Worm (Caenorhabditis elegans) whole organism, L1 larva: ENCODE results near the gene C09F9.2.

ENCODE experiments used
- C04F5.9 ChIP-seq: sonication (generic microtip); optimal IDR thresholded peaks from 2 replicates; lab custom pipeline; 2016; ENCODE audit warnings: missing genetic modification characterization, missing compliant biosample characterization
- ama-1 ChIP-seq: fragments of 150-350 bp; optimal IDR thresholded peaks from 2 replicates; lab custom pipeline; 2014
- blmp-1 ChIP-seq: fragments of 150-350 bp; optimal IDR thresholded peaks from 2 replicates; lab custom pipeline; 2014; ENCODE audit warnings: missing biosample characterization, missing genetic modification characterization
- ceh-63 ChIP-seq: fragments of 200-800 bp; sonication (Bioruptor generic); optimal IDR thresholded peaks from 2 replicates; lab custom pipeline; 2018; ENCODE audit warnings: mild to moderate bottlenecking, missing genetic modification characterization, missing compliant biosample characterization
- ceh-8 ChIP-seq: fragments of 200-800 bp; sonication (Bioruptor generic); optimal IDR thresholded peaks from 2 replicates; lab custom pipeline; 2018; ENCODE audit warnings: mild to moderate bottlenecking, missing genetic modification characterization, moderate library complexity, missing compliant biosample characterization
- dpl-1 ChIP-seq, 3 experiments: fragments of 150-350 bp in 2 of 3; sonication (generic microtip) in 1 of 3; optimal IDR thresholded peaks; 2 replicates each; lab custom pipeline; 2014 to 2017; ENCODE audit warnings: missing biosample characterization in 3 of 3, missing genetic modification characterization in 3 of 3, missing genetic modification reagents in 3 of 3
- dsc-1 ChIP-seq: sonication (generic microtip); optimal IDR thresholded peaks from 2 replicates; lab custom pipeline; 2016; ENCODE audit warnings: mild to moderate bottlenecking, missing genetic modification characterization, missing compliant biosample characterization
- efl-1 ChIP-seq, 4 experiments: fragments of 150-350 bp; optimal IDR thresholded peaks in 3 of 4; peaks in 1 of 4; 1 replicate in 1 of 4; 2 replicates in 3 of 4; lab custom pipeline; 2014; ENCODE audit warnings: missing biosample characterization in 2 of 4, missing genetic modification characterization in 2 of 4, missing genetic modification reagents in 2 of 4
- elt-3 ChIP-seq, 6 experiments: fragments of 150-350 bp in 1 of 6; sonication (generic microtip); optimal IDR thresholded peaks; 2 replicates each; lab custom pipeline; 2017 to 2018; ENCODE audit warnings: missing biosample characterization in 6 of 6, missing genetic modification characterization in 6 of 6, inconsistent platforms in 1 of 6
- grh-1 ChIP-seq: fragments of 200-800 bp; sonication (Bioruptor generic); IDR thresholded peaks from 2 replicates; pipeline ENCODE4 v1.3.6; 2022; ENCODE audit warnings: missing genetic modification reagents, missing genetic modification characterization, missing compliant biosample characterization
- hlh-4 ChIP-seq: sonication (generic microtip); optimal IDR thresholded peaks from 2 replicates; lab custom pipeline; 2016; ENCODE audit warnings: mild to moderate bottlenecking, missing genetic modification characterization, missing compliant biosample characterization
- isw-1 ChIP-seq: fragments of 200-800 bp; sonication (Bioruptor generic); IDR thresholded peaks from 2 replicates; pipeline ENCODE4 v1.3.6; 2022; ENCODE audit warnings: missing genetic modification characterization, missing compliant biosample characterization
- lin-14 ChIP-seq: fragments of 200-800 bp; sonication (Bioruptor generic); optimal IDR thresholded peaks from 2 replicates; lab custom pipeline; 2018; ENCODE audit warnings: mild to moderate bottlenecking, missing genetic modification characterization, moderate library complexity, missing compliant biosample characterization
- lin-15B ChIP-seq: fragments of 150-350 bp; sonication (generic microtip); optimal IDR thresholded peaks from 3 replicates; lab custom pipeline; 2014; ENCODE audit warnings: missing biosample characterization, missing genetic modification characterization
- nhr-19 ChIP-seq: fragments of 200-800 bp; sonication (Bioruptor generic); conservative IDR thresholded peaks from 2 replicates; pipeline ENCODE4 v1.3.6; 2022; ENCODE audit warnings: missing genetic modification characterization, missing compliant biosample characterization
- nhr-28 ChIP-seq: fragments of 150-350 bp; optimal IDR thresholded peaks from 2 replicates; lab custom pipeline; 2014; ENCODE audit warnings: missing biosample characterization, missing genetic modification characterization
- nhr-47 ChIP-seq: sonication (generic microtip); optimal IDR thresholded peaks from 2 replicates; lab custom pipeline; 2016; ENCODE audit warnings: mild to moderate bottlenecking, missing genetic modification characterization, moderate library complexity, missing compliant biosample characterization
- nhr-84 ChIP-seq: sonication (generic microtip); optimal IDR thresholded peaks from 2 replicates; lab custom pipeline; 2017; ENCODE audit warnings: missing biosample characterization, missing genetic modification characterization
- nhr-85 ChIP-seq: sonication (generic microtip); peaks from one replicate; lab custom pipeline; 2016; ENCODE audit warnings: missing genetic modification characterization, inconsistent platforms, missing compliant biosample characterization
- pqm-1 ChIP-seq: sonication (generic microtip); optimal IDR thresholded peaks from 3 replicates; lab custom pipeline; 2017; ENCODE audit warnings: missing biosample characterization, missing genetic modification characterization
- sox-4 ChIP-seq: sonication (generic microtip); optimal IDR thresholded peaks from 2 replicates; lab custom pipeline; 2016; ENCODE audit warnings: missing genetic modification characterization, missing compliant biosample characterization
- sptf-1 ChIP-seq: fragments of 150-350 bp; optimal IDR thresholded peaks from 2 replicates; lab custom pipeline; 2014; ENCODE audit warnings: missing biosample characterization, missing genetic modification characterization
- sup-37 ChIP-seq: fragments of 200-800 bp; sonication (Bioruptor generic); optimal IDR thresholded peaks from 2 replicates; lab custom pipeline; 2018; ENCODE audit warnings: mild to moderate bottlenecking, missing genetic modification characterization, missing compliant biosample characterization
- swsn-7 ChIP-seq: sonication (generic microtip); optimal IDR thresholded peaks from 2 replicates; lab custom pipeline; 2016; ENCODE audit warnings: missing genetic modification characterization, missing compliant biosample characterization
- tbx-2 ChIP-seq: sonication (generic microtip); optimal IDR thresholded peaks from 2 replicates; lab custom pipeline; 2016; ENCODE audit warnings: missing genetic modification characterization, missing compliant biosample characterization
- unc-30 ChIP-seq: sonication (generic microtip); optimal IDR thresholded peaks from 2 replicates; lab custom pipeline; 2017; ENCODE audit warnings: missing biosample characterization, missing genetic modification characterization
- vab-15 ChIP-seq: sonication (generic microtip); optimal IDR thresholded peaks from 2 replicates; lab custom pipeline; 2017; ENCODE audit warnings: missing genotype, mild to moderate bottlenecking, missing genetic modification characterization, missing compliant biosample characterization
- zag-1 ChIP-seq: fragments of 150-350 bp; optimal IDR thresholded peaks from 2 replicates; lab custom pipeline; 2014; ENCODE audit warnings: missing biosample characterization, missing genetic modification characterization
- ztf-4 ChIP-seq: fragments of 150-350 bp; optimal IDR thresholded peaks from 2 replicates; lab custom pipeline; 2014; ENCODE audit warnings: missing biosample characterization, missing genetic modification characterization

Gene C09F9.2

ce11 chrII:14701581-14701980 lies 3.7 kb upstream of the C09F9.2 start:
- TF ChIP-seq dsc-1 (tag; lab: Kevin White, UChicago) (no peak), blmp-1 (tag; lab: Kevin White, UChicago) (peak; percentile 95)

ce11 chrII:14703232-14703926 lies 1.9 kb upstream of the C09F9.2 start:
- TF ChIP-seq blmp-1 (tag; lab: Kevin White, UChicago) = peak; percentile 90
- TF ChIP-seq nhr-28 (tag; lab: Kevin White, UChicago) = no peak
- no peak for TF ChIP-seq zag-1 (tag; lab: Kevin White, UChicago)
- no peak for TF ChIP-seq grh-1 (GFP tag; lab: Robert Waterston, UW)
- no peak for TF ChIP-seq vab-15 (tag; lab: Kevin White, UChicago)
- TF ChIP-seq sptf-1 (tag; lab: Kevin White, UChicago) = no peak
- no peak for TF ChIP-seq pqm-1 (tag; lab: Kevin White, UChicago)
- peak; percentile 60 for TF ChIP-seq nhr-85

- TF ChIP-seq dpl-1 (GFP tag; optimal IDR thresholded peaks at IDR 0.05; lab: Kevin White, UChicago) (no peak), blmp-1 (tag; lab: Kevin White, UChicago) (peak; percentile 59)
- TF ChIP-seq, all 84 proteins: peak for 1
Observed at ce11 chrII:14704204-14704603, 1.1 kb upstream of the C09F9.2 start.

ce11 chrII:14705956-14706355 lies 641 bp downstream of the C09F9.2 start:
- no peak for TF ChIP-seq sox-4 (tag; lab: Kevin White, UChicago)
- TF ChIP-seq ztf-4 (tag; lab: Kevin White, UChicago) = no peak
- TF ChIP-seq blmp-1 (tag; lab: Kevin White, UChicago) = peak; percentile 6
- no peak for TF ChIP-seq swsn-7
- no peak for TF ChIP-seq elt-3 (tag; optimal IDR thresholded peaks at IDR 0.05; lab: Kevin White, UChicago)

ce11 chrII:14706479-14706878 lies 1.2 kb downstream of the C09F9.2 start:
- peak; percentile 81 for TF ChIP-seq blmp-1 (tag; lab: Kevin White, UChicago)
- TF ChIP-seq dpl-1 (GFP tag; optimal IDR thresholded peaks at IDR 0.05; lab: Kevin White, UChicago) = no peak

- TF ChIP-seq lin-14 (GFP tag; lab: Kevin White, UChicago) = no peak
- TF ChIP-seq isw-1 = no peak
- no peak for TF ChIP-seq dsc-1 (tag; lab: Kevin White, UChicago)
- no peak for TF ChIP-seq lin-15B (tag; lab: Kevin White, UChicago)
- no peak for TF ChIP-seq sup-37
- no peak for TF ChIP-seq efl-1 (optimal IDR thresholded peaks at IDR 0.05; lab: Kevin White, UChicago)
- TF ChIP-seq efl-1 (GFP tag; optimal IDR thresholded peaks at IDR 0.05 in 1 of 2; lab: Kevin White, UChicago) = no peak
- no peak for TF ChIP-seq ceh-8 (GFP tag; lab: Kevin White, UChicago)
- TF ChIP-seq ceh-63 = no peak
- TF ChIP-seq tbx-2 = no peak
- no peak for TF ChIP-seq nhr-47 (tag; lab: Kevin White, UChicago)
- no peak for TF ChIP-seq nhr-84 (tag; lab: Kevin White, UChicago)
- no peak for TF ChIP-seq nhr-19 (GFP tag; lab: Robert Waterston, UW)
- no peak for TF ChIP-seq dpl-1 (GFP tag; optimal IDR thresholded peaks at IDR 0.05; lab: Kevin White, UChicago)
- TF ChIP-seq elt-3 (tag; optimal IDR thresholded peaks at IDR 0.05; lab: Kevin White, UChicago) = no peak
- TF ChIP-seq hlh-4 = no peak
- no peak for TF ChIP-seq unc-30 (tag; lab: Kevin White, UChicago)
Observed at ce11 chrII:14728119-14728518, 22.8 kb downstream of the C09F9.2 start.

- TF ChIP-seq nhr-47 (tag; lab: Kevin White, UChicago) = peak; percentile 2
- TF ChIP-seq elt-3 (tag; optimal IDR thresholded peaks at IDR 0.05; lab: Kevin White, UChicago) = peak in 1 of 6 experiments; percentile 30
- TF ChIP-seq blmp-1 (tag; lab: Kevin White, UChicago) = peak; percentile 41
- TF ChIP-seq ama-1 (lab: Kevin White, UChicago) = no peak
- no peak for TF ChIP-seq C04F5.9 (tag; lab: Kevin White, UChicago)
- TF ChIP-seq, all 84 proteins: peak for 3
Observed at ce11 chrII:14733424-14733823, 28.1 kb downstream of the C09F9.2 start, which contains the start of gene glna-1. glna-1 (minus strand) TSS chrII:14733524.
